Worm (Caenorhabditis elegans) whole organism, L4 larva: ENCODE results near the gene F09G2.8.

Source experiments
- ama-1 ChIP-seq: fragments of 150-350 bp; optimal IDR thresholded peaks from 2 replicates; lab custom pipeline; 2014; ENCODE audit warnings: inconsistent platforms, mixed read lengths
- hlh-11 ChIP-seq: fragments of 200-800 bp; sonication (Bioruptor generic); optimal IDR thresholded peaks from 2 replicates; lab custom pipeline; 2018; ENCODE audit warnings: mild to moderate bottlenecking, missing genetic modification characterization, missing compliant biosample characterization
- jun-1 ChIP-seq: fragments of 150-350 bp; optimal IDR thresholded peaks from 2 replicates; lab custom pipeline; 2014; ENCODE audit warnings: missing biosample characterization, missing genetic modification reagents, missing genetic modification characterization
- lsy-2 ChIP-seq, 2 experiments: fragments of 150-350 bp in 1 of 2; sonication (generic microtip) in 1 of 2; optimal IDR thresholded peaks; 2 replicates each; lab custom pipeline; 2014 to 2017; ENCODE audit warnings: missing biosample characterization in 2 of 2, missing genetic modification characterization in 2 of 2
- mes-2 ChIP-seq: sonication (generic microtip); optimal IDR thresholded peaks from 2 replicates; lab custom pipeline; 2016; ENCODE audit warnings: missing genotype, mild to moderate bottlenecking, missing genetic modification characterization, missing compliant biosample characterization; ENCODE audit not compliant: poor library complexity, severe bottlenecking
- nhr-11 ChIP-seq: fragments of 150-350 bp; optimal IDR thresholded peaks from 2 replicates; lab custom pipeline; 2014; ENCODE audit warnings: missing biosample characterization, missing genetic modification characterization
- nhr-6 ChIP-seq: fragments of 150-350 bp; optimal IDR thresholded peaks from 2 replicates; lab custom pipeline; 2014; ENCODE audit warnings: missing biosample characterization, missing genetic modification characterization
- nhr-77 ChIP-seq: fragments of 150-350 bp; optimal IDR thresholded peaks from 2 replicates; lab custom pipeline; 2014; ENCODE audit warnings: missing biosample characterization, missing genetic modification characterization
- ztf-11 ChIP-seq: fragments of 150-350 bp; optimal IDR thresholded peaks from 2 replicates; lab custom pipeline; 2014; ENCODE audit warnings: missing biosample characterization, missing genetic modification characterization

- TF ChIP-seq mes-2 (no peak), lsy-2 (tag; optimal IDR thresholded peaks at IDR 0.05; lab: Kevin White, UChicago) (no peak), ztf-11 (tag; lab: Kevin White, UChicago) (no peak), nhr-6 (no peak), ama-1 (lab: Kevin White, UChicago) (no peak), nhr-11 (tag; lab: Kevin White, UChicago) (no peak), jun-1 (tag; lab: Kevin White, UChicago) (no peak), nhr-77 (no peak), hlh-11 (tag; lab: Kevin White, UChicago) (no peak)
Observed at ce11 chrV:7147370-7147769, 46.1 kb downstream of the F09G2.8 start, which contains the start of gene ugt-38.
